In genomic region chr3L:12482917-12483316, dm6 we compare ENCODE assay signal across 5 fruit fly cellular contexts.
TF ChIP-seq lines count a peak whose summit lies in the region.

No protein-coding gene starts in this region.

- no peak for TF ChIP-seq CTCF in whole organism, embryonic (GFP tag; optimal IDR thresholded peaks at IDR 0.05; lab: Kevin White, UChicago)

TF ChIP-seq in whole organism, adult, 20 proteins besides CTCF, POLR2A, EP300 and RAD21:
- peak; percentile 21 for TF ChIP-seq kay (GFP tag; lab: Kevin White, UChicago; ENCODE audit: borderline replicate concordance)
- no peak for TF ChIP-seq CG1620 (GFP tag; optimal IDR thresholded peaks at IDR 0.05; lab: Kevin White, UChicago)
- peak; percentile 19 for TF ChIP-seq bab1 (GFP tag; optimal IDR thresholded peaks at IDR 0.05; lab: Kevin White, UChicago)

TF ChIP-seq in whole organism, embryonic, 481 proteins besides CTCF, POLR2A, EP300 and RAD21 (continues in another document):
- TF ChIP-seq CG2199 (GFP tag; IDR thresholded peaks at IDR 0.05; lab: Robert Waterston, UW) (no peak), CG1603 (tag; optimal IDR thresholded peaks at IDR 0.05; lab: Kevin White, UChicago) (no peak), Hmx (GFP tag; optimal IDR thresholded peaks at IDR 0.05; lab: Kevin White, UChicago) (peak; percentile 41), CG18476 (GFP tag; optimal IDR thresholded peaks at IDR 0.05; lab: Kevin White, UChicago) (peak; percentile 57), CG3847 (GFP tag; IDR thresholded peaks at IDR 0.05; lab: Robert Waterston, UW) (peak; percentile 55), hth (optimal IDR thresholded peaks at IDR 0.05; lab: Kevin White, UChicago) (no peak), Rx (GFP tag; IDR thresholded peaks at IDR 0.05; lab: Robert Waterston, UW) (peak; percentile 49), Lhr (GFP tag; optimal IDR thresholded peaks at IDR 0.05; lab: Kevin White, UChicago) (peak; percentile 32), mld (GFP tag; IDR thresholded peaks at IDR 0.05; lab: Robert Waterston, UW; ENCODE audit: partially characterized antibody) (no peak), Antp (GFP tag; optimal IDR thresholded peaks at IDR 0.05; lab: Kevin White, UChicago) (peak; percentile 23), Asciz (GFP tag; optimal IDR thresholded peaks at IDR 0.05; lab: Kevin White, UChicago) (peak; percentile 84), CG2202 (tag; optimal IDR thresholded peaks at IDR 0.05; lab: Kevin White, UChicago) (peak; percentile 15), CG17328 (GFP tag; IDR thresholded peaks at IDR 0.05; lab: Robert Waterston, UW) (0 out of 2 replicates have a peak, but pooled peaks have one; percentile 46), gce (GFP tag; IDR thresholded peaks at IDR 0.05; lab: Robert Waterston, UW) (peak; percentile 42; the same call in 1 of the 3 replicates), dysf (GFP tag; IDR thresholded peaks at IDR 0.05; lab: Robert Waterston, UW) (peak; percentile 78), CG10147 (GFP tag; optimal IDR thresholded peaks at IDR 0.05; lab: Kevin White, UChicago) (peak; percentile 72), CG3281 (GFP tag; optimal IDR thresholded peaks at IDR 0.05; lab: Kevin White, UChicago) (peak; percentile 41), CG34422 (GFP tag; IDR thresholded peaks at IDR 0.05; lab: Robert Waterston, UW) (peak; percentile 64; the same call in 2 of the 3 replicates), CG7556 (GFP tag; optimal IDR thresholded peaks at IDR 0.05; lab: Kevin White, UChicago) (peak; percentile 81), H15 (GFP tag; IDR thresholded peaks at IDR 0.05; lab: Robert Waterston, UW) (peak; percentile 62; the same call in 1 of the 3 replicates)

TF ChIP-seq in whole organism, prepupa, 60 proteins besides CTCF, POLR2A, EP300 and RAD21 (continues in another document):
- TF ChIP-seq Smox (GFP tag; optimal IDR thresholded peaks at IDR 0.05; lab: Kevin White, UChicago): peak; percentile 40
- TF ChIP-seq Gug (GFP tag; IDR thresholded peaks at IDR 0.05; lab: Robert Waterston, UW): peak; percentile 73
- peak; percentile 9 for TF ChIP-seq CG1621 (tag; optimal IDR thresholded peaks at IDR 0.05; lab: Kevin White, UChicago)
- peak; percentile 22 for TF ChIP-seq Sox102F (GFP tag; optimal IDR thresholded peaks at IDR 0.05; lab: Kevin White, UChicago)
- TF ChIP-seq CG11902 (GFP tag; optimal IDR thresholded peaks at IDR 0.05; lab: Kevin White, UChicago): peak; percentile 16
- TF ChIP-seq eg (GFP tag; IDR thresholded peaks at IDR 0.05; lab: Robert Waterston, UW): peak; percentile 88
- peak; percentile 78 for TF ChIP-seq pdm3 (GFP tag; optimal IDR thresholded peaks at IDR 0.05; lab: Kevin White, UChicago)
- peak; percentile 57 for TF ChIP-seq Met (GFP tag; optimal IDR thresholded peaks at IDR 0.05; lab: Kevin White, UChicago)
- peak; percentile 59 for TF ChIP-seq CG6808 (GFP tag; optimal IDR thresholded peaks at IDR 0.05; lab: Kevin White, UChicago)
- TF ChIP-seq Ets21C (GFP tag; optimal IDR thresholded peaks at IDR 0.05; lab: Kevin White, UChicago): no peak
- peak; percentile 91 for TF ChIP-seq CG15336 (GFP tag; IDR thresholded peaks at IDR 0.05; lab: Robert Waterston, UW)
- peak; percentile 66 for TF ChIP-seq Ets96B (tag; optimal IDR thresholded peaks at IDR 0.05; lab: Kevin White, UChicago)
- peak; percentile 94 for TF ChIP-seq CG32006 (GFP tag; optimal IDR thresholded peaks at IDR 0.05; lab: Kevin White, UChicago)
- TF ChIP-seq Lpt (GFP tag; optimal IDR thresholded peaks at IDR 0.05; lab: Kevin White, UChicago): peak; percentile 79
- TF ChIP-seq CG6276 (GFP tag; optimal IDR thresholded peaks at IDR 0.05; lab: Kevin White, UChicago): peak; percentile 90
- TF ChIP-seq vri (GFP tag; optimal IDR thresholded peaks at IDR 0.05; lab: Kevin White, UChicago): peak; percentile 7
- TF ChIP-seq CG6854 (GFP tag; optimal IDR thresholded peaks at IDR 0.05; lab: Kevin White, UChicago): no peak
- TF ChIP-seq CG8632 (GFP tag; optimal IDR thresholded peaks at IDR 0.05; lab: Kevin White, UChicago): peak; percentile 54
- TF ChIP-seq CG9139 (GFP tag; optimal IDR thresholded peaks at IDR 0.05; lab: Kevin White, UChicago): peak; percentile 7
- peak; percentile 55 for TF ChIP-seq fd59A (GFP tag; optimal IDR thresholded peaks at IDR 0.05; lab: Kevin White, UChicago)
- TF ChIP-seq fkh (GFP tag; optimal IDR thresholded peaks at IDR 0.05; lab: Kevin White, UChicago): no peak
- no peak for TF ChIP-seq Hr38 (GFP tag; optimal IDR thresholded peaks at IDR 0.05; lab: Kevin White, UChicago)
- TF ChIP-seq CG34406 (GFP tag; optimal IDR thresholded peaks at IDR 0.05; lab: Kevin White, UChicago): peak; percentile 40

TF ChIP-seq in whole organism, pupa, 21 proteins besides CTCF, POLR2A, EP300 and RAD21:
- TF ChIP-seq Ets98B (GFP tag; IDR thresholded peaks at IDR 0.05; lab: Robert Waterston, UW): peak; percentile 77
- peak; percentile 80 for TF ChIP-seq CG8301 (tag; optimal IDR thresholded peaks at IDR 0.05; lab: Kevin White, UChicago)
- no peak for TF ChIP-seq Snoo (tag; optimal IDR thresholded peaks at IDR 0.05; lab: Kevin White, UChicago)
- TF ChIP-seq CG34367 (tag; optimal IDR thresholded peaks at IDR 0.05; lab: Kevin White, UChicago): peak; percentile 37
- TF ChIP-seq gl (tag; optimal IDR thresholded peaks at IDR 0.05; lab: Kevin White, UChicago): no peak
- TF ChIP-seq CG4496 (GFP tag; IDR thresholded peaks at IDR 0.05; lab: Robert Waterston, UW): peak; percentile 73; the same call in 2 of the 3 replicates
- peak; percentile 73 for TF ChIP-seq CG8159 (tag; optimal IDR thresholded peaks at IDR 0.05; lab: Kevin White, UChicago)
- peak; percentile 51 for TF ChIP-seq CG17806 (tag; optimal IDR thresholded peaks at IDR 0.05; lab: Kevin White, UChicago)
- TF ChIP-seq Pif1B (GFP tag; optimal IDR thresholded peaks at IDR 0.05; lab: Kevin White, UChicago): peak; percentile 53
- peak; percentile 9 for TF ChIP-seq CG13204 (GFP tag; optimal IDR thresholded peaks at IDR 0.05; lab: Kevin White, UChicago)
- TF ChIP-seq CG32121 (GFP tag; IDR thresholded peaks at IDR 0.05; lab: Robert Waterston, UW): peak; percentile 88
- TF ChIP-seq fd96Ca (GFP tag; IDR thresholded peaks at IDR 0.05; lab: Robert Waterston, UW): peak; percentile 50; the same call in 2 of the 3 replicates
- peak; percentile 66 for TF ChIP-seq CG9948 (tag; optimal IDR thresholded peaks at IDR 0.05; lab: Kevin White, UChicago)
- peak; percentile 59; the same call in 1 of the 2 replicates for TF ChIP-seq rn (GFP tag; IDR thresholded peaks at IDR 0.05; lab: Robert Waterston, UW)
- TF ChIP-seq CG14655 (GFP tag; optimal IDR thresholded peaks at IDR 0.05; lab: Kevin White, UChicago): peak; percentile 86
- no peak for TF ChIP-seq D1 (tag; optimal IDR thresholded peaks at IDR 0.05; lab: Kevin White, UChicago)
- TF ChIP-seq EcR (GFP tag; optimal IDR thresholded peaks at IDR 0.05; lab: Kevin White, UChicago): no peak
- peak; percentile 61 for TF ChIP-seq Pif1A (GFP tag; optimal IDR thresholded peaks at IDR 0.05; lab: Kevin White, UChicago)
- TF ChIP-seq CG10348 (GFP tag; IDR thresholded peaks at IDR 0.05; lab: Robert Waterston, UW): 0 out of 2 replicates have a peak, but pooled peaks have one; percentile 43
- TF ChIP-seq CG15710 (tag; optimal IDR thresholded peaks at IDR 0.05; lab: Kevin White, UChicago): peak; percentile 65
- peak; percentile 73 for TF ChIP-seq CG12605 (GFP tag; IDR thresholded peaks at IDR 0.05; lab: Robert Waterston, UW)
TF ChIP-seq in whole organism, pupa: peak in this region for 17.

TF ChIP-seq in whole organism, wandering third instar larva, 38 proteins besides CTCF, POLR2A, EP300 and RAD21:
- TF ChIP-seq Hnf4 (GFP tag; optimal IDR thresholded peaks at IDR 0.05; lab: Kevin White, UChicago) (peak; percentile 14), ey (GFP tag; optimal IDR thresholded peaks at IDR 0.05; lab: Kevin White, UChicago) (peak; percentile 13), lola (GFP tag; optimal IDR thresholded peaks at IDR 0.05; lab: Kevin White, UChicago) (no peak), sv (GFP tag; optimal IDR thresholded peaks at IDR 0.05; lab: Kevin White, UChicago) (peak; percentile 68), br (GFP tag; optimal IDR thresholded peaks at IDR 0.05; lab: Kevin White, UChicago) (no peak), fru (GFP tag; optimal IDR thresholded peaks at IDR 0.05; lab: Kevin White, UChicago) (peak; percentile 8), foxo (GFP tag; optimal IDR thresholded peaks at IDR 0.05; lab: Kevin White, UChicago) (peak in 1 of 2 experiments; percentile 16), psq (GFP tag; optimal IDR thresholded peaks at IDR 0.05; lab: Kevin White, UChicago) (peak; percentile 13), rgr (GFP tag; optimal IDR thresholded peaks at IDR 0.05; lab: Kevin White, UChicago) (peak; percentile 21), usp (GFP tag; optimal IDR thresholded peaks at IDR 0.05; lab: Kevin White, UChicago) (no peak), h (GFP tag; optimal IDR thresholded peaks at IDR 0.05; lab: Kevin White, UChicago) (peak; percentile 47), HLH106 (tag; optimal IDR thresholded peaks at IDR 0.05; lab: Kevin White, UChicago) (peak; percentile 16), Myc (optimal IDR thresholded peaks at IDR 0.05; lab: Kevin White, UChicago) (no peak)
